Fruit fly (Drosophila melanogaster) whole organism, embryonic: ENCODE data around the gene Pfas.

Experiments used
- Ada2b ChIP-seq: fragments of 200-800 bp; sonication (Bioruptor generic); IDR thresholded peaks from 2 replicates; pipeline ENCODE4 v1.3.6; 2022; ENCODE audit warnings: missing biosample characterization, missing genetic modification characterization
- Antp ChIP-seq: fragments of 200-800 bp; sonication (Bioruptor generic); optimal IDR thresholded peaks from 3 replicates; lab custom pipeline; 2016; ENCODE audit warnings: missing biosample characterization, missing genetic modification characterization
- CG10274 ChIP-seq: fragments of 200-800 bp; sonication (Bioruptor generic); optimal IDR thresholded peaks from 3 replicates; lab custom pipeline; 2017; ENCODE audit warnings: missing biosample characterization, mild to moderate bottlenecking, missing genetic modification characterization
- CG11398 ChIP-seq: fragments of 200-800 bp; sonication (Bioruptor generic); optimal IDR thresholded peaks from 2 replicates; lab custom pipeline; 2016; ENCODE audit warnings: missing biosample characterization, missing genetic modification characterization
- CG12659 ChIP-seq: fragments of 200-800 bp; sonication (Bioruptor generic); optimal IDR thresholded peaks from 3 replicates; lab custom pipeline; 2017; ENCODE audit warnings: mild to moderate bottlenecking, missing biosample characterization, missing genetic modification reagents, missing genetic modification characterization
- CG13296 ChIP-seq: fragments of 200-800 bp; sonication (Bioruptor generic); optimal IDR thresholded peaks from 3 replicates; lab custom pipeline; 2018; ENCODE audit warnings: missing biosample characterization, mild to moderate bottlenecking, missing genetic modification characterization
- CG16813 ChIP-seq: fragments of 200-800 bp; sonication (Bioruptor generic); IDR thresholded peaks from 3 replicates; pipeline ENCODE4 v1.3.6; 2022; ENCODE audit warnings: missing biosample characterization, missing genetic modification characterization; ENCODE audit not compliant: partially characterized antibody
- CG17186 ChIP-seq: fragments of 200-800 bp; sonication (Bioruptor generic); optimal IDR thresholded peaks from 3 replicates; lab custom pipeline; 2017; ENCODE audit warnings: missing biosample characterization, missing genetic modification reagents, missing genetic modification characterization
- CG18476 ChIP-seq: fragments of 200-800 bp; sonication (Bioruptor generic); optimal IDR thresholded peaks from 2 replicates; lab custom pipeline; 2016; ENCODE audit warnings: missing biosample characterization, mild to moderate bottlenecking, missing genetic modification characterization
- CG34422 ChIP-seq: fragments of 200-800 bp; sonication (Bioruptor generic); IDR thresholded peaks from 3 replicates; pipeline ENCODE4 v1.3.6; 2022; ENCODE audit warnings: missing biosample characterization, missing genetic modification characterization
- CG3838 ChIP-seq: fragments of 200-800 bp; sonication (Bioruptor generic); optimal IDR thresholded peaks from 3 replicates; lab custom pipeline; 2016; ENCODE audit warnings: missing biosample characterization, missing genetic modification characterization
- CG4282 ChIP-seq: fragments of 200-800 bp; sonication (Bioruptor generic); optimal IDR thresholded peaks from 2 replicates; lab custom pipeline; 2016; ENCODE audit warnings: missing biosample characterization, missing genetic modification characterization
- CG5180 ChIP-seq: fragments of 200-800 bp; sonication (Bioruptor generic); optimal IDR thresholded peaks from 3 replicates; lab custom pipeline; 2017; ENCODE audit warnings: missing biosample characterization, missing genetic modification characterization, mild to moderate bottlenecking, moderate library complexity, missing genetic modification reagents
- CG8089 ChIP-seq: fragments of 200-800 bp; sonication (Bioruptor generic); optimal IDR thresholded peaks from 3 replicates; lab custom pipeline; 2016; ENCODE audit warnings: missing biosample characterization, missing genetic modification characterization
- CkIIα-i1 ChIP-seq: fragments of 200-800 bp; sonication (Bioruptor generic); IDR thresholded peaks from 2 replicates; pipeline ENCODE4 v1.3.6; 2022; ENCODE audit warnings: missing biosample characterization, missing genetic modification characterization
- Elba2 ChIP-seq: fragments of 200-800 bp; sonication (Bioruptor generic); optimal IDR thresholded peaks from 3 replicates; lab custom pipeline; 2016; ENCODE audit warnings: missing biosample characterization, missing genetic modification characterization
- HLHmδ ChIP-seq: fragments of 200-800 bp; sonication (Bioruptor generic); optimal IDR thresholded peaks from 2 replicates; lab custom pipeline; 2018; ENCODE audit warnings: missing biosample characterization, mild to moderate bottlenecking, missing genetic modification characterization, moderate library complexity
- Hr3 ChIP-seq: fragments of 200-800 bp; sonication (Bioruptor generic); optimal IDR thresholded peaks from 3 replicates; lab custom pipeline; 2016; ENCODE audit warnings: missing biosample characterization, missing genetic modification characterization
- Hsf ChIP-seq: fragments of 200-800 bp; sonication (Bioruptor generic); optimal IDR thresholded peaks from 3 replicates; lab custom pipeline; 2016; ENCODE audit warnings: missing biosample characterization, missing genetic modification characterization
- NC2α ChIP-seq: fragments of 200-800 bp; sonication (Bioruptor generic); optimal IDR thresholded peaks from 2 replicates; lab custom pipeline; 2016; ENCODE audit warnings: missing biosample characterization, missing genetic modification characterization
- Nf-YA ChIP-seq: fragments of 200-800 bp; sonication (Bioruptor generic); IDR thresholded peaks from 2 replicates; pipeline ENCODE4 v1.3.6; 2022; ENCODE audit warnings: missing biosample characterization, missing genetic modification characterization
- Oli ChIP-seq: fragments of 200-800 bp; sonication (Bioruptor generic); optimal IDR thresholded peaks from 2 replicates; lab custom pipeline; 2018; ENCODE audit warnings: missing biosample characterization, mild to moderate bottlenecking, missing genetic modification characterization, moderate library complexity
- Pdp1 ChIP-seq, 2 experiments: fragments of 200-800 bp; sonication (Bioruptor generic); optimal IDR thresholded peaks; 3 replicates each; lab custom pipeline; 2016; ENCODE audit warnings: missing biosample characterization in 2 of 2, missing genetic modification characterization in 2 of 2, mild to moderate bottlenecking in 1 of 2, moderate library complexity in 1 of 2
- Ravus ChIP-seq: fragments of 200-800 bp; sonication (Bioruptor generic); IDR thresholded peaks from 2 replicates; pipeline ENCODE4 v1.3.6; 2022; ENCODE audit warnings: missing biosample characterization, missing genetic modification characterization
- Sox100B ChIP-seq: fragments of 200-800 bp; sonication (Bioruptor generic); optimal IDR thresholded peaks from 3 replicates; lab custom pipeline; 2018; ENCODE audit warnings: missing biosample characterization, mild to moderate bottlenecking, missing genetic modification characterization
- Sox102F ChIP-seq: fragments of 200-800 bp; sonication (Bioruptor generic); optimal IDR thresholded peaks from 2 replicates; lab custom pipeline; 2018; ENCODE audit warnings: missing biosample characterization, mild to moderate bottlenecking, missing genetic modification characterization, moderate library complexity
- Spps ChIP-seq: fragments of 200-800 bp; sonication (Bioruptor generic); optimal IDR thresholded peaks from 2 replicates; lab custom pipeline; 2018; ENCODE audit warnings: missing biosample characterization, mild to moderate bottlenecking, missing genetic modification characterization
- Usf ChIP-seq: fragments of 200-800 bp; sonication (Bioruptor generic); optimal IDR thresholded peaks from 2 replicates; lab custom pipeline; 2017; ENCODE audit warnings: missing genotype, missing biosample characterization, missing genetic modification characterization
- ato ChIP-seq: fragments of 200-800 bp; sonication (Bioruptor generic); IDR thresholded peaks from 2 replicates; pipeline ENCODE4 v1.3.6; 2022; ENCODE audit warnings: missing biosample characterization, missing genetic modification characterization; ENCODE audit not compliant: partially characterized antibody
- cad ChIP-seq: fragments of >200 bp; optimal IDR thresholded peaks from 2 replicates; lab custom pipeline; 2017; ENCODE audit warnings: missing biosample characterization, missing genetic modification characterization
- caup ChIP-seq: fragments of 200-800 bp; sonication (Bioruptor generic); optimal IDR thresholded peaks from 3 replicates; lab custom pipeline; 2017; ENCODE audit warnings: missing biosample characterization, mild to moderate bottlenecking, missing genetic modification characterization, moderate library complexity; ENCODE audit not compliant: severe bottlenecking
- chif ChIP-seq, 2 experiments: fragments of 200-800 bp; sonication (Bioruptor generic); optimal IDR thresholded peaks; 3 replicates each; lab custom pipeline; 2016; ENCODE audit warnings: missing biosample characterization in 2 of 2, missing genetic modification characterization in 2 of 2
- corto ChIP-seq: fragments of 200-800 bp; sonication (Bioruptor generic); optimal IDR thresholded peaks from 2 replicates; lab custom pipeline; 2016; ENCODE audit warnings: missing biosample characterization, mild to moderate bottlenecking, missing genetic modification characterization, moderate library complexity
- crp ChIP-seq, 2 experiments: fragments of 200-800 bp; sonication (Bioruptor generic); optimal IDR thresholded peaks; 2 replicates in 1 of 2; 3 replicates in 1 of 2; lab custom pipeline; 2017; ENCODE audit warnings: missing biosample characterization in 2 of 2, missing genetic modification characterization in 2 of 2, mild to moderate bottlenecking in 1 of 2, moderate library complexity in 1 of 2
- dimm ChIP-seq: fragments of 200-800 bp; sonication (Bioruptor generic); IDR thresholded peaks from 2 replicates; pipeline ENCODE4 v1.3.6; 2022; ENCODE audit warnings: missing biosample characterization, missing genetic modification characterization
- eve ChIP-seq, 2 experiments: fragments of >200 bp; optimal IDR thresholded peaks; 2 replicates each; lab custom pipeline; 2017; ENCODE audit warnings: missing biosample characterization in 2 of 2, missing genetic modification characterization in 2 of 2
- knrl ChIP-seq: fragments of 200-800 bp; sonication (Bioruptor generic); IDR thresholded peaks from 3 replicates; pipeline ENCODE4 v1.3.6; 2022; ENCODE audit warnings: missing biosample characterization, missing genetic modification characterization; ENCODE audit not compliant: partially characterized antibody
- oc ChIP-seq: fragments of 200-800 bp; sonication (Bioruptor generic); optimal IDR thresholded peaks from 2 replicates; lab custom pipeline; 2018; ENCODE audit warnings: missing biosample characterization, mild to moderate bottlenecking, missing genetic modification characterization, moderate library complexity
- odd ChIP-seq: fragments of 200-800 bp; sonication (Bioruptor generic); optimal IDR thresholded peaks from 2 replicates; lab custom pipeline; 2017; ENCODE audit warnings: missing biosample characterization, mild to moderate bottlenecking, missing genetic modification characterization
- p53 ChIP-seq: fragments of 200-800 bp; sonication (Bioruptor generic); optimal IDR thresholded peaks from 2 replicates; lab custom pipeline; 2016; ENCODE audit warnings: missing biosample characterization, missing genetic modification characterization
- psq ChIP-seq: fragments of 200-800 bp; sonication (Bioruptor generic); optimal IDR thresholded peaks from 2 replicates; lab custom pipeline; 2017; ENCODE audit warnings: missing biosample characterization, missing genetic modification characterization
- ro ChIP-seq: fragments of 200-800 bp; sonication (Bioruptor generic); IDR thresholded peaks from 2 replicates; pipeline ENCODE4 v1.3.6; 2022; ENCODE audit warnings: missing biosample characterization, missing genetic modification characterization
- run ChIP-seq: fragments of 200-800 bp; sonication (Bioruptor generic); optimal IDR thresholded peaks from 3 replicates; lab custom pipeline; 2018; ENCODE audit warnings: missing biosample characterization, mild to moderate bottlenecking, missing genetic modification characterization
- scrt ChIP-seq: fragments of 200-800 bp; sonication (Bioruptor generic); optimal IDR thresholded peaks from 2 replicates; lab custom pipeline; 2018; ENCODE audit warnings: missing biosample characterization, mild to moderate bottlenecking, missing genetic modification characterization, moderate library complexity
- sob ChIP-seq: fragments of 200-800 bp; sonication (Bioruptor generic); IDR thresholded peaks from 2 replicates; pipeline ENCODE4 v1.3.6; 2022; ENCODE audit warnings: missing biosample characterization, missing genetic modification characterization
- sqz ChIP-seq: fragments of 200-800 bp; sonication (Bioruptor generic); optimal IDR thresholded peaks from 3 replicates; lab custom pipeline; 2018; ENCODE audit warnings: missing biosample characterization, mild to moderate bottlenecking, missing genetic modification characterization
- tin ChIP-seq: fragments of 200-800 bp; sonication (Bioruptor generic); optimal IDR thresholded peaks from 3 replicates; lab custom pipeline; 2016; ENCODE audit warnings: missing biosample characterization, missing genetic modification characterization
- tll ChIP-seq, 2 experiments: fragments of 200-800 bp in 1 of 2; fragments of >200 bp in 1 of 2; sonication (Bioruptor generic) in 1 of 2; optimal IDR thresholded peaks; 2 replicates each; lab custom pipeline; 2017 to 2019; ENCODE audit warnings: missing biosample characterization in 2 of 2, missing genetic modification characterization in 2 of 2, mild to moderate bottlenecking in 1 of 2, moderate library complexity in 1 of 2
- toy ChIP-seq: fragments of 200-800 bp; sonication (Bioruptor generic); IDR thresholded peaks from 2 replicates; pipeline ENCODE4 v1.3.6; 2022; ENCODE audit warnings: missing biosample characterization, missing genetic modification characterization
- z ChIP-seq: fragments of 200-800 bp; sonication (Bioruptor generic); IDR thresholded peaks from 3 replicates; pipeline ENCODE4 v1.3.6; 2022; ENCODE audit warnings: missing biosample characterization, missing genetic modification characterization

Gene Pfas

DNA sequence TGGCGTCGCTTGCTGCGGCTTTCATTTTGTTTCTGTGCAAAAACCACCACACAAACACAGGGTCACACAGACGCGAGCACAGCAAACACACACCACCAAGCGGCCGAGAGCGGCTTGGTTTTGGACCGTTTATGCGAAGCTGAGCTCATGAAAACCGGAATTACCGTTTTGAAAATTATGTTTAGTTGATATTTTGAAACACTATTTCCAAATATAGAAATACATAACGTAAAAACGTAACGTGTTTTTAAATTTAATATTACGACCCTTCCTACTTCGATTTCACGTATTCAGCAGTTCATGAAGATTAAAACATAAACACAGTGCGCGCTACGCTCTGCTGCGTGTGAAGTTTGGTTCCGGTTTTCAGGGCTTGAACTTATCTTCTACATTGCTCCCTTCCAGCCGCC, 5.4 kb upstream of the Pfas start (continued):
- peak; percentile 76; the same call in 1 of the 2 replicates for TF ChIP-seq toy
- TF ChIP-seq CG4282 (GFP tag; lab: Kevin White, UChicago): peak; percentile 85
- TF ChIP-seq sob (GFP tag; lab: Robert Waterston, UW): peak; percentile 96
- no peak for TF ChIP-seq HLHmδ (GFP tag; lab: Kevin White, UChicago)
- TF ChIP-seq Oli: peak; percentile 95
- no peak for TF ChIP-seq Elba2 (GFP tag; lab: Kevin White, UChicago)
- peak; percentile 99 for TF ChIP-seq CG13296
- no peak for TF ChIP-seq cad
- TF ChIP-seq CG10274 (GFP tag; lab: Kevin White, UChicago): peak; percentile 84
- peak; percentile 94 for TF ChIP-seq Hsf (GFP tag; lab: Kevin White, UChicago)
- peak; percentile 97 for TF ChIP-seq odd (GFP tag; lab: Kevin White, UChicago)
- peak in 1 of 2 experiments; percentile 62 for TF ChIP-seq crp (GFP tag; optimal IDR thresholded peaks at IDR 0.05; lab: Kevin White, UChicago)
- TF ChIP-seq p53 (GFP tag; lab: Kevin White, UChicago): peak; percentile 90
- TF ChIP-seq CG3838 (GFP tag; lab: Kevin White, UChicago): peak; percentile 82
- TF ChIP-seq Spps (tag; lab: Kevin White, UChicago): peak; percentile 95
- peak; percentile 72 for TF ChIP-seq psq (GFP tag; lab: Kevin White, UChicago)
- TF ChIP-seq CG34422 (GFP tag; lab: Robert Waterston, UW): peak; percentile 92
- peak; percentile 92 to 93 for TF ChIP-seq chif (GFP tag; optimal IDR thresholded peaks at IDR 0.05; lab: Kevin White, UChicago)
- TF ChIP-seq scrt (GFP tag; lab: Kevin White, UChicago): peak; percentile 96
- peak; percentile 96 for TF ChIP-seq Ada2b (GFP tag; lab: Robert Waterston, UW)
- peak; percentile 92 to 93 for TF ChIP-seq Pdp1 (GFP tag; optimal IDR thresholded peaks at IDR 0.05; lab: Kevin White, UChicago)
- no peak for TF ChIP-seq knrl (GFP tag; lab: Robert Waterston, UW)
- peak in 1 of 2 experiments; percentile 27 for TF ChIP-seq tll (GFP tag; optimal IDR thresholded peaks at IDR 0.05; lab: Kevin White, UChicago)
- TF ChIP-seq run (tag; lab: Kevin White, UChicago): peak; percentile 94
- TF ChIP-seq z (GFP tag; lab: Robert Waterston, UW): peak; percentile 64; the same call in 2 of the 3 replicates
- peak; percentile 93 for TF ChIP-seq tin (GFP tag; lab: Kevin White, UChicago)
- TF ChIP-seq sqz (GFP tag; lab: Kevin White, UChicago): no peak
- TF ChIP-seq CG8089 (GFP tag; lab: Kevin White, UChicago): peak; percentile 85
- peak; percentile 96 for TF ChIP-seq oc (tag; lab: Kevin White, UChicago)
- TF ChIP-seq Ravus: peak; percentile 75
- TF ChIP-seq ro (GFP tag; lab: Robert Waterston, UW): peak; percentile 73
- TF ChIP-seq Nf-YA (GFP tag; lab: Robert Waterston, UW): peak; percentile 90
- TF ChIP-seq Antp (GFP tag; lab: Kevin White, UChicago): peak; percentile 89
- peak; percentile 92 for TF ChIP-seq corto (GFP tag; lab: Kevin White, UChicago)
- peak; percentile 97 for TF ChIP-seq CG12659
- peak; percentile 97 for TF ChIP-seq caup
- no peak for TF ChIP-seq ato (GFP tag; lab: Robert Waterston, UW)
- TF ChIP-seq CG17186: peak; percentile 79
- TF ChIP-seq CG16813 (GFP tag; lab: Robert Waterston, UW): no peak
- TF ChIP-seq CG5180 (GFP tag; lab: Kevin White, UChicago): peak; percentile 88
- peak; percentile 95 for TF ChIP-seq CG18476 (GFP tag; lab: Kevin White, UChicago)
- TF ChIP-seq Hr3 (GFP tag; lab: Kevin White, UChicago): peak; percentile 80
- peak; percentile 95 for TF ChIP-seq Sox102F (GFP tag; lab: Kevin White, UChicago)
- TF ChIP-seq CG11398 (GFP tag; lab: Kevin White, UChicago): peak; percentile 95
- TF ChIP-seq CkIIα-i1: peak; percentile 36; the same call in 1 of the 2 replicates
- peak; percentile 81 for TF ChIP-seq dimm
- peak; percentile 94 for TF ChIP-seq Sox100B (GFP tag; lab: Kevin White, UChicago)
- peak; percentile 75 for TF ChIP-seq Usf (GFP tag; lab: Kevin White, UChicago)
- no peak for TF ChIP-seq eve (GFP tag; optimal IDR thresholded peaks at IDR 0.05; lab: Kevin White, UChicago)
- TF ChIP-seq NC2α (GFP tag; lab: Kevin White, UChicago): peak; percentile 81
